Fruit fly (Drosophila melanogaster) whole organism, wandering third instar larva: ENCODE results near the gene Cep97.

Experiments
- Abd-B ChIP-seq: fragments of >200 bp; optimal IDR thresholded peaks from 2 replicates; lab custom pipeline; 2017; ENCODE audit warnings: missing biosample characterization, missing genetic modification characterization
- CG32264 ChIP-seq: fragments of 200-800 bp; sonication (Bioruptor generic); optimal IDR thresholded peaks from 2 replicates; lab custom pipeline; 2016; ENCODE audit warnings: missing biosample characterization, missing genetic modification characterization
- CrebA ChIP-seq: fragments of 200-800 bp; sonication (Bioruptor generic); optimal IDR thresholded peaks from 2 replicates; lab custom pipeline; 2016; ENCODE audit warnings: missing biosample characterization, mild to moderate bottlenecking, missing genetic modification characterization, borderline replicate concordance
- Dfd ChIP-seq: fragments of >200 bp; optimal IDR thresholded peaks from 2 replicates; lab custom pipeline; 2017; ENCODE audit warnings: missing biosample characterization, missing genetic modification characterization
- Dif ChIP-seq: fragments of 200-275, 200-300 bp; sonication (Bioruptor generic); optimal IDR thresholded peaks from 2 replicates; lab custom pipeline; 2018; ENCODE audit warnings: missing biosample characterization, missing genetic modification characterization; ENCODE audit not compliant: partially characterized antibody
- GATAd ChIP-seq: sonication (Bioruptor generic); optimal IDR thresholded peaks from 2 replicates; lab custom pipeline; 2016; ENCODE audit warnings: missing biosample characterization, missing genetic modification characterization
- HLH106 ChIP-seq: fragments of 200-800 bp; optimal IDR thresholded peaks from 3 replicates; lab custom pipeline; 2019; ENCODE audit warnings: missing biosample characterization, mild to moderate bottlenecking, missing genetic modification characterization, moderate library complexity
- Hnf4 ChIP-seq: fragments of 200-800 bp; sonication (Bioruptor generic); optimal IDR thresholded peaks from 2 replicates; lab custom pipeline; 2016; ENCODE audit warnings: missing biosample characterization, mild to moderate bottlenecking, missing genetic modification characterization
- Hr78 ChIP-seq: fragments of >200 bp; optimal IDR thresholded peaks from 2 replicates; lab custom pipeline; 2017; ENCODE audit warnings: missing biosample characterization, missing genetic modification characterization
- Hr83 ChIP-seq: fragments of 200-300 bp; sonication (Bioruptor generic); optimal IDR thresholded peaks from 2 replicates; lab custom pipeline; 2016; ENCODE audit warnings: missing biosample characterization, mild to moderate bottlenecking, missing genetic modification characterization, moderate library complexity; ENCODE audit not compliant: poor library complexity, severe bottlenecking
- Jra ChIP-seq: sonication (Bioruptor generic); optimal IDR thresholded peaks from 2 replicates; lab custom pipeline; 2016; ENCODE audit warnings: missing biosample characterization, missing genetic modification characterization
- Mio ChIP-seq: sonication (Bioruptor generic); optimal IDR thresholded peaks from 2 replicates; lab custom pipeline; 2016; ENCODE audit warnings: missing biosample characterization, missing genetic modification characterization
- Myc ChIP-seq: fragments of >200 bp; optimal IDR thresholded peaks from 2 replicates; lab custom pipeline; 2017
- OdsH ChIP-seq: fragments of 200-800 bp; sonication (Bioruptor generic); optimal IDR thresholded peaks from 2 replicates; lab custom pipeline; 2016; ENCODE audit warnings: missing biosample characterization, mild to moderate bottlenecking, missing genetic modification characterization
- Rel ChIP-seq, 2 experiments: fragments of 200-800 bp; sonication (Bioruptor generic) in 1 of 2; optimal IDR thresholded peaks; 2 replicates in 1 of 2; 3 replicates in 1 of 2; lab custom pipeline; 2016 to 2019; ENCODE audit warnings: mild to moderate bottlenecking in 2 of 2, missing biosample characterization in 2 of 2, missing genetic modification characterization in 2 of 2, moderate library complexity in 1 of 2
- Sp1 ChIP-seq: fragments of 200-800 bp; sonication (Bioruptor generic); optimal IDR thresholded peaks from 3 replicates; lab custom pipeline; 2019; ENCODE audit warnings: missing biosample characterization, mild to moderate bottlenecking, missing genetic modification characterization, moderate library complexity
- Vsx2 ChIP-seq: fragments of 200-300, 225-300 bp; sonication (Bioruptor generic); optimal IDR thresholded peaks from 2 replicates; lab custom pipeline; 2018; ENCODE audit warnings: missing biosample characterization, missing genetic modification characterization; ENCODE audit not compliant: partially characterized antibody
- br ChIP-seq: fragments of 200-800 bp; sonication (Bioruptor generic); optimal IDR thresholded peaks from 2 replicates; lab custom pipeline; 2016; ENCODE audit warnings: missing biosample characterization, missing genetic modification characterization
- brk ChIP-seq: fragments of 200-800 bp; sonication (Bioruptor generic); optimal IDR thresholded peaks from 2 replicates; lab custom pipeline; 2016; ENCODE audit warnings: missing biosample characterization, mild to moderate bottlenecking, missing genetic modification characterization
- dl ChIP-seq, 2 experiments: fragments of 175-275, 200-275 bp in 1 of 2; fragments of 200-275 bp in 1 of 2; sonication (Bioruptor generic); optimal IDR thresholded peaks; lab custom pipeline; 2018; ENCODE audit warnings: mild to moderate bottlenecking in 2 of 2, missing biosample characterization in 2 of 2, missing genetic modification characterization in 2 of 2, moderate library complexity in 2 of 2; ENCODE audit not compliant: partially characterized antibody in 2 of 2, insufficient read depth in 1 of 2
- dmrt93B ChIP-seq: fragments of 200-800 bp; sonication (Bioruptor generic); optimal IDR thresholded peaks from 2 replicates; lab custom pipeline; 2018; ENCODE audit warnings: missing biosample characterization, mild to moderate bottlenecking, missing genetic modification characterization
- dsf ChIP-seq: sonication (Bioruptor generic); optimal IDR thresholded peaks from 2 replicates; lab custom pipeline; 2016; ENCODE audit warnings: missing biosample characterization, missing genetic modification characterization, borderline replicate concordance
- ey ChIP-seq: fragments of 200-800 bp; sonication (Bioruptor generic); optimal IDR thresholded peaks from 2 replicates; lab custom pipeline; 2016; ENCODE audit warnings: missing biosample characterization, missing genetic modification characterization
- foxo ChIP-seq, 2 experiments: fragments of 200-800 bp; sonication (Bioruptor generic); optimal IDR thresholded peaks; 2 replicates in 1 of 2; 3 replicates in 1 of 2; lab custom pipeline; 2016 to 2017; ENCODE audit warnings: missing biosample characterization in 2 of 2, missing genetic modification characterization in 2 of 2
- fru ChIP-seq: fragments of 200-800 bp; sonication (Bioruptor generic); optimal IDR thresholded peaks from 3 replicates; lab custom pipeline; 2016; ENCODE audit warnings: missing biosample characterization, mild to moderate bottlenecking, missing genetic modification characterization
- jim ChIP-seq: fragments of 175-275, 200-325 bp; sonication (Bioruptor generic); optimal IDR thresholded peaks from 2 replicates; lab custom pipeline; 2016; ENCODE audit warnings: missing biosample characterization, mild to moderate bottlenecking, missing genetic modification characterization
- lola ChIP-seq: fragments of >200 bp; optimal IDR thresholded peaks from 2 replicates; lab custom pipeline; 2017; ENCODE audit warnings: missing biosample characterization, missing genetic modification characterization
- pan ChIP-seq: fragments of >200 bp; optimal IDR thresholded peaks from 2 replicates; lab custom pipeline; 2017
- psq ChIP-seq: fragments of 200-800 bp; sonication (Bioruptor generic); optimal IDR thresholded peaks from 3 replicates; lab custom pipeline; 2017; ENCODE audit warnings: missing biosample characterization, mild to moderate bottlenecking, missing genetic modification characterization, moderate library complexity
- rgr ChIP-seq: fragments of 200-800 bp; sonication (Bioruptor generic); optimal IDR thresholded peaks from 3 replicates; lab custom pipeline; 2016; ENCODE audit warnings: missing biosample characterization, mild to moderate bottlenecking, missing genetic modification characterization
- sage ChIP-seq: fragments of 200-800 bp; sonication (Bioruptor generic); optimal IDR thresholded peaks from 2 replicates; lab custom pipeline; 2016; ENCODE audit warnings: missing biosample characterization, mild to moderate bottlenecking, missing genetic modification characterization
- sv ChIP-seq: fragments of 200-800 bp; sonication (Bioruptor generic); optimal IDR thresholded peaks from 3 replicates; lab custom pipeline; 2016; ENCODE audit warnings: missing biosample characterization, missing genetic modification characterization
- tai ChIP-seq: sonication (Bioruptor generic); optimal IDR thresholded peaks from 2 replicates; lab custom pipeline; 2016; ENCODE audit warnings: missing biosample characterization, missing genetic modification characterization
- usp ChIP-seq: fragments of >200 bp; optimal IDR thresholded peaks from 2 replicates; lab custom pipeline; 2017; ENCODE audit warnings: missing biosample characterization, missing genetic modification characterization
- woc ChIP-seq: sonication (Bioruptor generic); optimal IDR thresholded peaks from 2 replicates; lab custom pipeline; 2016; ENCODE audit warnings: missing biosample characterization, mild to moderate bottlenecking, missing genetic modification characterization

Gene Cep97

dm6 chr2L:3844135-3844534 is 23.4 kb upstream of the Cep97 start:
- TF ChIP-seq rgr (GFP tag; lab: Kevin White, UChicago) = peak; percentile 53
- peak; percentile 59 for TF ChIP-seq ey (GFP tag; lab: Kevin White, UChicago)
- no peak for TF ChIP-seq fru (GFP tag; lab: Kevin White, UChicago)
- no peak for TF ChIP-seq sv
- peak; percentile 45 for TF ChIP-seq br (GFP tag; lab: Kevin White, UChicago)
- peak; percentile 43 for TF ChIP-seq psq (GFP tag; lab: Kevin White, UChicago)
- TF ChIP-seq Hnf4 (GFP tag; lab: Kevin White, UChicago) = peak; percentile 59
- peak; percentile 38 for TF ChIP-seq Sp1
- TF ChIP-seq brk (GFP tag; lab: Kevin White, UChicago) = peak; percentile 10
- peak; percentile 61 for TF ChIP-seq OdsH (GFP tag; lab: Kevin White, UChicago)
- TF ChIP-seq usp (GFP tag; lab: Kevin White, UChicago) = no peak
- TF ChIP-seq Abd-B (GFP tag; lab: Kevin White, UChicago) = no peak
- peak; percentile 20 for TF ChIP-seq tai

- TF ChIP-seq Mio (no peak), woc (GFP tag; lab: Kevin White, UChicago) (no peak), brk (GFP tag; lab: Kevin White, UChicago) (no peak), dmrt93B (GFP tag; lab: Kevin White, UChicago) (no peak), pan (lab: Kevin White, UChicago) (no peak), dl (GFP tag; optimal IDR thresholded peaks at IDR 0.05; lab: Kevin White, UChicago; ENCODE audit: insufficient read depth in 1 of 2, partially characterized antibody in 2 of 2) (no peak), lola (GFP tag; lab: Kevin White, UChicago) (no peak), dsf (GFP tag; lab: Kevin White, UChicago) (no peak), GATAd (GFP tag; lab: Kevin White, UChicago) (no peak), Hr78 (no peak), Rel (GFP tag; optimal IDR thresholded peaks at IDR 0.05; lab: Kevin White, UChicago) (no peak), Rel (tag; optimal IDR thresholded peaks at IDR 0.05; lab: Kevin White, UChicago) (no peak), Jra (GFP tag; lab: Kevin White, UChicago) (no peak), Myc (lab: Kevin White, UChicago) (no peak), CrebA (GFP tag; lab: Kevin White, UChicago) (no peak), jim (GFP tag; lab: Kevin White, UChicago) (no peak), tai (no peak), Dif (GFP tag; lab: Kevin White, UChicago) (no peak), Sp1 (no peak), fru (GFP tag; lab: Kevin White, UChicago) (no peak)
- TF ChIP-seq, all 38 proteins: peak for 0
These were observed 22.4 kb upstream of the Cep97 start for dm6 chr2L:3844898-3845713.

dm6 chr2L:3846520-3846919 is 21.0 kb upstream of the Cep97 start:
- no peak for TF ChIP-seq dsf (GFP tag; lab: Kevin White, UChicago)
- TF ChIP-seq HLH106 = no peak
- no peak for TF ChIP-seq Abd-B (GFP tag; lab: Kevin White, UChicago)
- TF ChIP-seq foxo (GFP tag; optimal IDR thresholded peaks at IDR 0.05; lab: Kevin White, UChicago) = no peak
- no peak for TF ChIP-seq Dfd (GFP tag; lab: Kevin White, UChicago)
- TF ChIP-seq brk (GFP tag; lab: Kevin White, UChicago) = no peak
- no peak for TF ChIP-seq rgr (GFP tag; lab: Kevin White, UChicago)
- TF ChIP-seq Vsx2 (GFP tag; lab: Kevin White, UChicago) = no peak
- no peak for TF ChIP-seq sage (GFP tag; lab: Kevin White, UChicago)
- TF ChIP-seq Hr78 = no peak
- no peak for TF ChIP-seq ey (GFP tag; lab: Kevin White, UChicago)
- no peak for TF ChIP-seq CG32264
- no peak for TF ChIP-seq Hr83 (GFP tag; lab: Kevin White, UChicago)
- no peak for TF ChIP-seq lola (GFP tag; lab: Kevin White, UChicago)
- TF ChIP-seq OdsH (GFP tag; lab: Kevin White, UChicago) = no peak
- TF ChIP-seq psq (GFP tag; lab: Kevin White, UChicago) = no peak
